Fruit fly (Drosophila melanogaster) whole organism, embryonic: ENCODE results near the gene CG2652.

Source experiments
- Atf-2 ChIP-seq: fragments of 200-800 bp; sonication (Bioruptor generic); optimal IDR thresholded peaks from 2 replicates; lab custom pipeline; 2016; ENCODE audit warnings: missing biosample characterization, missing genetic modification characterization
- CG1024 ChIP-seq: fragments of 200-800 bp; sonication (Bioruptor generic); IDR thresholded peaks from 2 replicates; pipeline ENCODE4 v1.3.6; 2022; ENCODE audit warnings: missing biosample characterization, missing genetic modification characterization
- CG10274 ChIP-seq: fragments of 200-800 bp; sonication (Bioruptor generic); optimal IDR thresholded peaks from 3 replicates; lab custom pipeline; 2017; ENCODE audit warnings: missing biosample characterization, mild to moderate bottlenecking, missing genetic modification characterization
- CG10565 ChIP-seq: fragments of 200-800 bp; sonication (Bioruptor generic); optimal IDR thresholded peaks from 3 replicates; lab custom pipeline; 2016; ENCODE audit warnings: missing biosample characterization, mild to moderate bottlenecking, missing genetic modification characterization
- CG11085 ChIP-seq: fragments of 200-800 bp; sonication (Bioruptor generic); IDR thresholded peaks from 2 replicates; pipeline ENCODE4 v1.3.6; 2022; ENCODE audit warnings: missing biosample characterization, missing genetic modification characterization
- CG11504 ChIP-seq: fragments of 200-800 bp; sonication (Bioruptor generic); optimal IDR thresholded peaks from 3 replicates; lab custom pipeline; 2019; ENCODE audit warnings: missing biosample characterization, mild to moderate bottlenecking, missing genetic modification characterization, moderate library complexity
- CG11560 ChIP-seq: fragments of 200-800 bp; sonication (Bioruptor generic); IDR thresholded peaks from 3 replicates; pipeline ENCODE4 v1.3.6; 2022; ENCODE audit warnings: missing biosample characterization, missing genetic modification characterization
- CG11723 ChIP-seq: fragments of 200-800 bp; sonication (Bioruptor generic); optimal IDR thresholded peaks from 2 replicates; lab custom pipeline; 2017; ENCODE audit warnings: missing biosample characterization, mild to moderate bottlenecking, missing genetic modification characterization
- CG12391 ChIP-seq: fragments of 200-800 bp; sonication (Bioruptor generic); optimal IDR thresholded peaks from 3 replicates; lab custom pipeline; 2018; ENCODE audit warnings: missing biosample characterization, mild to moderate bottlenecking, missing genetic modification characterization, moderate library complexity
- CG12659 ChIP-seq: fragments of 200-800 bp; sonication (Bioruptor generic); optimal IDR thresholded peaks from 3 replicates; lab custom pipeline; 2017; ENCODE audit warnings: mild to moderate bottlenecking, missing biosample characterization, missing genetic modification reagents, missing genetic modification characterization
- CG13123 ChIP-seq: fragments of 200-800 bp; sonication (Bioruptor generic); optimal IDR thresholded peaks from 2 replicates; lab custom pipeline; 2016; ENCODE audit warnings: missing biosample characterization, missing genetic modification characterization
- CG14014 ChIP-seq: fragments of 200-800 bp; sonication (Bioruptor generic); IDR thresholded peaks from 2 replicates; pipeline ENCODE4 v1.3.6; 2022; ENCODE audit warnings: missing biosample characterization, missing genetic modification characterization
- CG1602 ChIP-seq: fragments of 200-800 bp; sonication (Bioruptor generic); optimal IDR thresholded peaks from 3 replicates; lab custom pipeline; 2016; ENCODE audit warnings: missing biosample characterization, missing genetic modification characterization
- CG17802 ChIP-seq: fragments of 200-800 bp; sonication (Bioruptor generic); optimal IDR thresholded peaks from 2 replicates; lab custom pipeline; 2018; ENCODE audit warnings: missing biosample characterization, mild to moderate bottlenecking, missing genetic modification characterization, moderate library complexity
- CG18262 ChIP-seq: fragments of 200-800 bp; optimal IDR thresholded peaks from 3 replicates; lab custom pipeline; 2019; ENCODE audit warnings: missing biosample characterization, mild to moderate bottlenecking, missing genetic modification characterization, moderate library complexity
- CG2199 ChIP-seq: fragments of 200-800 bp; sonication (Bioruptor generic); IDR thresholded peaks from 3 replicates; pipeline ENCODE4 v1.3.6; 2022; ENCODE audit warnings: missing biosample characterization, missing genetic modification characterization
- CG2678 ChIP-seq: fragments of 200-800 bp; sonication (Bioruptor generic); optimal IDR thresholded peaks from 3 replicates; lab custom pipeline; 2019; ENCODE audit warnings: missing biosample characterization, mild to moderate bottlenecking, missing genetic modification characterization, moderate library complexity
- CG32532 ChIP-seq: fragments of 200-800 bp; sonication (Bioruptor generic); IDR thresholded peaks from 2 replicates; pipeline ENCODE4 v1.3.6; 2022; ENCODE audit warnings: missing biosample characterization, missing genetic modification characterization
- CG42726 ChIP-seq: fragments of 200-800 bp; sonication (Bioruptor generic); IDR thresholded peaks from 2 replicates; pipeline ENCODE4 v1.3.6; 2022; ENCODE audit warnings: missing biosample characterization, missing genetic modification characterization; ENCODE audit not compliant: partially characterized antibody
- CG4707 ChIP-seq: fragments of 200-800 bp; sonication (Bioruptor generic); optimal IDR thresholded peaks from 2 replicates; lab custom pipeline; 2018; ENCODE audit warnings: missing biosample characterization, mild to moderate bottlenecking, missing genetic modification characterization, moderate library complexity
- Dek ChIP-seq: fragments of 200-800 bp; sonication (Bioruptor generic); optimal IDR thresholded peaks from 3 replicates; lab custom pipeline; 2019; ENCODE audit warnings: missing biosample characterization, mild to moderate bottlenecking, missing genetic modification characterization, moderate library complexity
- GATAe ChIP-seq: fragments of 200-800 bp; sonication (Bioruptor generic); conservative IDR thresholded peaks from 2 replicates; pipeline ENCODE4 v1.3.6; 2022; ENCODE audit warnings: missing biosample characterization, missing genetic modification characterization
- H15 ChIP-seq: fragments of 200-800 bp; sonication (Bioruptor generic); IDR thresholded peaks from 3 replicates; pipeline ENCODE4 v1.3.6; 2022; ENCODE audit warnings: missing biosample characterization, missing genetic modification characterization
- HmgD ChIP-seq: fragments of 200-800 bp; sonication (Bioruptor generic); optimal IDR thresholded peaks from 3 replicates; lab custom pipeline; 2016; ENCODE audit warnings: missing biosample characterization, missing genetic modification characterization
- Hr3 ChIP-seq: fragments of 200-800 bp; sonication (Bioruptor generic); optimal IDR thresholded peaks from 3 replicates; lab custom pipeline; 2016; ENCODE audit warnings: missing biosample characterization, missing genetic modification characterization
- Hr51 ChIP-seq, 2 experiments: fragments of 200-800 bp; sonication (Bioruptor generic); optimal IDR thresholded peaks; 2 replicates in 1 of 2; 3 replicates in 1 of 2; lab custom pipeline; 2016 to 2018; ENCODE audit warnings: missing biosample characterization in 2 of 2, missing genetic modification characterization in 2 of 2, mild to moderate bottlenecking in 1 of 2, moderate library complexity in 1 of 2
- MESR4 ChIP-seq: fragments of 200-800 bp; sonication (Bioruptor generic); optimal IDR thresholded peaks from 2 replicates; lab custom pipeline; 2018; ENCODE audit warnings: missing biosample characterization, mild to moderate bottlenecking, missing genetic modification characterization, moderate library complexity
- Mrtf ChIP-seq: fragments of 200-800 bp; sonication (Bioruptor generic); IDR thresholded peaks from 3 replicates; pipeline ENCODE4 v1.3.6; 2022; ENCODE audit warnings: missing biosample characterization, missing genetic modification characterization
- Myb ChIP-seq: fragments of 200-800 bp; sonication (Bioruptor generic); optimal IDR thresholded peaks from 2 replicates; lab custom pipeline; 2016; ENCODE audit warnings: missing biosample characterization, missing genetic modification characterization
- NC2α ChIP-seq: fragments of 200-800 bp; sonication (Bioruptor generic); optimal IDR thresholded peaks from 2 replicates; lab custom pipeline; 2016; ENCODE audit warnings: missing biosample characterization, missing genetic modification characterization
- Optix ChIP-seq: fragments of 200-800 bp; sonication (Bioruptor generic); IDR thresholded peaks from 3 replicates; pipeline ENCODE4 v1.3.6; 2022; ENCODE audit warnings: missing biosample characterization, missing genetic modification characterization
- PHDP ChIP-seq: fragments of 200-800 bp; sonication (Bioruptor generic); optimal IDR thresholded peaks from 3 replicates; lab custom pipeline; 2018; ENCODE audit warnings: missing biosample characterization, mild to moderate bottlenecking, missing genetic modification characterization, moderate library complexity
- ara ChIP-seq: fragments of 200-800 bp; sonication (Bioruptor generic); IDR thresholded peaks from 2 replicates; pipeline ENCODE4 v1.3.6; 2022; ENCODE audit warnings: missing biosample characterization, missing genetic modification characterization
- ato ChIP-seq: fragments of 200-800 bp; sonication (Bioruptor generic); IDR thresholded peaks from 2 replicates; pipeline ENCODE4 v1.3.6; 2022; ENCODE audit warnings: missing biosample characterization, missing genetic modification characterization; ENCODE audit not compliant: partially characterized antibody
- bbx ChIP-seq: fragments of 200-800 bp; sonication (Bioruptor generic); IDR thresholded peaks from 2 replicates; pipeline ENCODE4 v1.3.6; 2022; ENCODE audit warnings: missing biosample characterization, missing genetic modification characterization; ENCODE audit not compliant: partially characterized antibody
- btn ChIP-seq: fragments of 200-800 bp; sonication (Bioruptor generic); optimal IDR thresholded peaks from 2 replicates; lab custom pipeline; 2016; ENCODE audit warnings: missing biosample characterization, missing genetic modification characterization
- croc ChIP-seq: fragments of 200-800 bp; sonication (Bioruptor generic); conservative IDR thresholded peaks from 3 replicates; pipeline ENCODE4 v1.3.6; 2022; ENCODE audit warnings: missing biosample characterization, missing genetic modification characterization
- da ChIP-seq: fragments of 200-800 bp; sonication (Bioruptor generic); optimal IDR thresholded peaks from 2 replicates; lab custom pipeline; 2016; ENCODE audit warnings: missing biosample characterization, missing genetic modification characterization
- eyg ChIP-seq: fragments of 200-800 bp; sonication (Bioruptor generic); optimal IDR thresholded peaks from 3 replicates; lab custom pipeline; 2016; ENCODE audit warnings: missing biosample characterization, missing genetic modification characterization
- fd64A ChIP-seq: fragments of 200-800 bp; sonication (Bioruptor generic); optimal IDR thresholded peaks from 3 replicates; lab custom pipeline; 2018; ENCODE audit warnings: missing biosample characterization, mild to moderate bottlenecking, missing genetic modification characterization
- gcm ChIP-seq: fragments of 200-800 bp; sonication (Bioruptor generic); optimal IDR thresholded peaks from 2 replicates; lab custom pipeline; 2019; ENCODE audit warnings: missing biosample characterization, mild to moderate bottlenecking, missing genetic modification characterization, moderate library complexity
- jing ChIP-seq: fragments of 200-800 bp; sonication (Bioruptor generic); optimal IDR thresholded peaks from 2 replicates; lab custom pipeline; 2018; ENCODE audit warnings: missing biosample characterization, mild to moderate bottlenecking, missing genetic modification characterization
- kay ChIP-seq: fragments of 200-800 bp; sonication (Bioruptor generic); optimal IDR thresholded peaks from 2 replicates; lab custom pipeline; 2016; ENCODE audit warnings: missing biosample characterization, missing genetic modification characterization
- oc ChIP-seq: fragments of 200-800 bp; sonication (Bioruptor generic); optimal IDR thresholded peaks from 2 replicates; lab custom pipeline; 2018; ENCODE audit warnings: missing biosample characterization, mild to moderate bottlenecking, missing genetic modification characterization, moderate library complexity
- odd ChIP-seq: fragments of 200-800 bp; sonication (Bioruptor generic); optimal IDR thresholded peaks from 2 replicates; lab custom pipeline; 2017; ENCODE audit warnings: missing biosample characterization, mild to moderate bottlenecking, missing genetic modification characterization
- onecut ChIP-seq: fragments of 200-800 bp; sonication (Bioruptor generic); IDR thresholded peaks from 2 replicates; pipeline ENCODE4 v1.3.6; 2022; ENCODE audit warnings: missing biosample characterization, missing genetic modification characterization
- run ChIP-seq: fragments of 200-800 bp; sonication (Bioruptor generic); optimal IDR thresholded peaks from 3 replicates; lab custom pipeline; 2018; ENCODE audit warnings: missing biosample characterization, mild to moderate bottlenecking, missing genetic modification characterization
- sens-2 ChIP-seq: fragments of 200-800 bp; sonication (Bioruptor generic); IDR thresholded peaks from 2 replicates; pipeline ENCODE4 v1.3.6; 2022; ENCODE audit warnings: missing biosample characterization, missing genetic modification characterization
- sr ChIP-seq: fragments of 200-800 bp; sonication (Bioruptor generic); IDR thresholded peaks from 3 replicates; pipeline ENCODE4 v1.3.6; 2022; ENCODE audit warnings: missing biosample characterization, missing genetic modification characterization
- stc ChIP-seq: fragments of 200-800 bp; sonication (Bioruptor generic); IDR thresholded peaks from 2 replicates; pipeline ENCODE4 v1.3.6; 2022; ENCODE audit warnings: missing biosample characterization, missing genetic modification characterization
- tap ChIP-seq: fragments of 200-800 bp; optimal IDR thresholded peaks from 3 replicates; lab custom pipeline; 2019; ENCODE audit warnings: missing biosample characterization, mild to moderate bottlenecking, missing genetic modification characterization, moderate library complexity
- tx ChIP-seq: fragments of 200-800 bp; sonication (Bioruptor generic); optimal IDR thresholded peaks from 2 replicates; lab custom pipeline; 2016; ENCODE audit warnings: missing biosample characterization, missing genetic modification characterization

Gene CG2652

dm6 chrX:2732127-2732526 lies 49.4 kb upstream of the CG2652 start, which contains the start of the genes ttm50 and CG2712 (continued):
- no peak for TF ChIP-seq CG17802 (tag; lab: Kevin White, UChicago)
- TF ChIP-seq Optix (GFP tag; lab: Robert Waterston, UW): peak; percentile 31; the same call in 1 of the 3 replicates
- no peak for TF ChIP-seq CG13123 (GFP tag; lab: Kevin White, UChicago)
- no peak for TF ChIP-seq HmgD (GFP tag; lab: Kevin White, UChicago)
- TF ChIP-seq ato: no peak
- TF ChIP-seq btn (GFP tag; lab: Kevin White, UChicago): no peak
- peak; percentile 47; the same call in 2 of the 3 replicates for TF ChIP-seq croc
- no peak for TF ChIP-seq GATAe (GFP tag; lab: Robert Waterston, UW)
- no peak for TF ChIP-seq stc
- TF ChIP-seq MESR4 (GFP tag; lab: Kevin White, UChicago): no peak
- TF ChIP-seq oc: no peak
- TF ChIP-seq sens-2 (GFP tag; lab: Robert Waterston, UW): no peak
- no peak for TF ChIP-seq CG4707 (GFP tag; lab: Kevin White, UChicago)
- TF ChIP-seq CG1024 (GFP tag; lab: Robert Waterston, UW): no peak
- TF ChIP-seq onecut: no peak
- TF ChIP-seq H15 (GFP tag; lab: Robert Waterston, UW): no peak
- TF ChIP-seq Myb (GFP tag; lab: Kevin White, UChicago): no peak
- TF ChIP-seq CG10274 (GFP tag; lab: Kevin White, UChicago): no peak
- no peak for TF ChIP-seq CG11723
- TF ChIP-seq sr (GFP tag; lab: Robert Waterston, UW): no peak
- no peak for TF ChIP-seq odd (GFP tag; lab: Kevin White, UChicago)
- no peak for TF ChIP-seq ara (GFP tag; lab: Robert Waterston, UW)
- TF ChIP-seq CG14014 (GFP tag; lab: Robert Waterston, UW): peak; percentile 14; the same call in 1 of the 2 replicates
- TF ChIP-seq tap (tag; lab: Kevin White, UChicago): no peak
- no peak for TF ChIP-seq eyg (GFP tag; lab: Kevin White, UChicago)
- no peak for TF ChIP-seq bbx
- TF ChIP-seq CG2678 (tag; lab: Kevin White, UChicago): no peak
- no peak for TF ChIP-seq CG10565 (GFP tag; lab: Kevin White, UChicago)
- peak; percentile 76 for TF ChIP-seq CG12659 (GFP tag; lab: Kevin White, UChicago)
- TF ChIP-seq Dek: peak; percentile 63
- TF ChIP-seq kay: no peak
- no peak for TF ChIP-seq fd64A
- TF ChIP-seq CG32532 (GFP tag; lab: Robert Waterston, UW): peak; percentile 54; the same call in 1 of the 2 replicates
- no peak for TF ChIP-seq tx (GFP tag; lab: Kevin White, UChicago)
- TF ChIP-seq CG1602 (GFP tag; lab: Kevin White, UChicago): peak; percentile 27
- TF ChIP-seq Hr3 (GFP tag; lab: Kevin White, UChicago): peak; percentile 54
- no peak for TF ChIP-seq CG11504
- TF ChIP-seq Hr51 (GFP tag; optimal IDR thresholded peaks at IDR 0.05; lab: Kevin White, UChicago): no peak
- no peak; the same call in 1 of the 2 replicates for TF ChIP-seq CG11085 (GFP tag; lab: Robert Waterston, UW)
- TF ChIP-seq CG42726: no peak
- TF ChIP-seq Mrtf: peak; percentile 53; the same call in 1 of the 3 replicates
- no peak for TF ChIP-seq CG18262 (tag; lab: Kevin White, UChicago)
- no peak for TF ChIP-seq CG2199 (GFP tag; lab: Robert Waterston, UW)
- TF ChIP-seq PHDP: no peak
- no peak for TF ChIP-seq NC2α (GFP tag; lab: Kevin White, UChicago)
- TF ChIP-seq jing (GFP tag; lab: Kevin White, UChicago): no peak
- TF ChIP-seq CG11560 (tag; lab: Robert Waterston, UW): no peak
- peak; percentile 71 for TF ChIP-seq CG12391 (tag; lab: Kevin White, UChicago)
- no peak for TF ChIP-seq Atf-2 (GFP tag; lab: Kevin White, UChicago)
- TF ChIP-seq gcm: no peak
- no peak for TF ChIP-seq da (GFP tag; lab: Kevin White, UChicago)
- TF ChIP-seq run (tag; lab: Kevin White, UChicago): no peak
